Worm (Caenorhabditis elegans): ENCODE measurements around the gene dec-7.

ce11 chrIII:9986827-9987429 lies 54.7 kb downstream of the dec-7 start, which contains the start of gene C05B5.12:
- no peak for TF ChIP-seq pat-9 (tag; optimal IDR thresholded peaks at IDR 0.05)
- no peak for TF ChIP-seq pha-2 (tag; optimal IDR thresholded peaks at IDR 0.05)
- TF ChIP-seq nfya-1 (tag; optimal IDR thresholded peaks at IDR 0.05), result no peak
- no peak for TF ChIP-seq sox-2 (GFP tag; IDR thresholded peaks at IDR 0.05)
- no peak for TF ChIP-seq unc-3 (GFP tag; conservative IDR thresholded peaks at IDR 0.05)
- TF ChIP-seq unc-3 (tag; optimal IDR thresholded peaks at IDR 0.05), result no peak
- TF ChIP-seq unc-42 (tag; optimal IDR thresholded peaks at IDR 0.05), result no peak
- TF ChIP-seq pag-3 (tag; optimal IDR thresholded peaks at IDR 0.05; ENCODE audit: borderline replicate concordance), result no peak
- no peak for TF ChIP-seq pqm-1 (tag; optimal IDR thresholded peaks at IDR 0.05)
- no peak for TF ChIP-seq pha-4 (tag; optimal IDR thresholded peaks at IDR 0.05)
- no peak for TF ChIP-seq ttx-3 (tag; optimal IDR thresholded peaks at IDR 0.05)
- TF ChIP-seq dmd-4 (tag; optimal IDR thresholded peaks at IDR 0.05; ENCODE audit: borderline replicate concordance), result no peak
- TF ChIP-seq ceh-30 (tag; optimal IDR thresholded peaks at IDR 0.05), result no peak
- TF ChIP-seq ceh-18 (tag; optimal IDR thresholded peaks at IDR 0.05), result peak; percentile 10

All from whole organism, late embryonic.